Worm (Caenorhabditis elegans) whole organism, early embryonic: ENCODE data around the gene end-1.

Experiments
- ama-1 ChIP-seq: fragments of 150-350 bp; optimal IDR thresholded peaks from 2 replicates; lab custom pipeline; 2014
- ceh-13 ChIP-seq: fragments of 200-800 bp; sonication (Bioruptor generic); optimal IDR thresholded peaks from 2 replicates; lab custom pipeline; 2018; ENCODE audit warnings: mild to moderate bottlenecking, missing genetic modification characterization, missing compliant biosample characterization
- hmbx-1 ChIP-seq: sonication (generic microtip); optimal IDR thresholded peaks from 2 replicates; lab custom pipeline; 2016; ENCODE audit warnings: mild to moderate bottlenecking, missing genetic modification characterization, missing compliant biosample characterization
- hmg-4 ChIP-seq: fragments of 200-800 bp; sonication (Bioruptor generic); optimal IDR thresholded peaks from 2 replicates; lab custom pipeline; 2018; ENCODE audit warnings: mild to moderate bottlenecking, missing genetic modification characterization, missing compliant biosample characterization
- pes-1 ChIP-seq: fragments of 200-800 bp; sonication (Bioruptor generic); IDR thresholded peaks from 2 replicates; pipeline ENCODE4 v1.3.6; 2022; ENCODE audit warnings: missing genetic modification reagents, missing genetic modification characterization, missing compliant biosample characterization
- tra-4 ChIP-seq: sonication (generic microtip); optimal IDR thresholded peaks from 2 replicates; lab custom pipeline; 2017; ENCODE audit warnings: missing genetic modification characterization, missing compliant biosample characterization

- TF ChIP-seq ceh-13 (no peak), hmbx-1 (no peak), ama-1 (lab: Kevin White, UChicago) (no peak), tra-4 (tag; lab: Kevin White, UChicago) (no peak), pes-1 (GFP tag; lab: Robert Waterston, UW) (no peak), hmg-4 (GFP tag; lab: Kevin White, UChicago) (no peak)
These were observed 7.6 kb downstream of the end-1 start, which contains the start of gene droe-4 for ce11 chrV:13992485-13992884.
